Fruit fly (Drosophila melanogaster): ENCODE measurements around the gene CG16762.

- no peak for TF ChIP-seq CG8478 (optimal IDR thresholded peaks at IDR 0.05)
- TF ChIP-seq CTCF (optimal IDR thresholded peaks at IDR 0.05) = no peak
Observed at dm6 chr3L:2425687-2426086, 49.7 kb downstream of the CG16762 start.
